Fruit fly (Drosophila melanogaster) whole organism, embryonic: ENCODE measurements around the gene CG42727.

Source experiments
- Awh ChIP-seq: fragments of 200-800 bp; sonication (Bioruptor generic); IDR thresholded peaks from 2 replicates; pipeline ENCODE4, ENCODE4 v1.3.6; 2022; ENCODE audit warnings: missing biosample characterization, missing genetic modification characterization
- BtbVII ChIP-seq: fragments of 200-800 bp; sonication (Bioruptor generic); optimal IDR thresholded peaks from 3 replicates; lab custom pipeline; 2017; ENCODE audit warnings: missing biosample characterization, mild to moderate bottlenecking, missing genetic modification characterization
- CG10366 ChIP-seq: fragments of 200-800 bp; sonication (Bioruptor generic); IDR thresholded peaks from 2 replicates; pipeline ENCODE4 v1.3.6; 2022; ENCODE audit warnings: missing biosample characterization, missing genetic modification characterization
- CG11085 ChIP-seq: fragments of 200-800 bp; sonication (Bioruptor generic); IDR thresholded peaks from 2 replicates; pipeline ENCODE4 v1.3.6; 2022; ENCODE audit warnings: missing biosample characterization, missing genetic modification characterization
- CG11456 ChIP-seq: fragments of 200-800 bp; sonication (Bioruptor generic); IDR thresholded peaks from 3 replicates; pipeline ENCODE4 v1.3.6; 2022; ENCODE audit warnings: missing biosample characterization, missing genetic modification characterization
- CG12155 ChIP-seq: fragments of 200-800 bp; sonication (Bioruptor generic); optimal IDR thresholded peaks from 3 replicates; lab custom pipeline; 2016; ENCODE audit warnings: missing biosample characterization, missing genetic modification characterization
- CG13296 ChIP-seq: fragments of 200-800 bp; sonication (Bioruptor generic); optimal IDR thresholded peaks from 3 replicates; lab custom pipeline; 2018; ENCODE audit warnings: missing biosample characterization, mild to moderate bottlenecking, missing genetic modification characterization
- CG14014 ChIP-seq: fragments of 200-800 bp; sonication (Bioruptor generic); IDR thresholded peaks from 2 replicates; pipeline ENCODE4 v1.3.6; 2022; ENCODE audit warnings: missing biosample characterization, missing genetic modification characterization
- CG1602 ChIP-seq: fragments of 200-800 bp; sonication (Bioruptor generic); optimal IDR thresholded peaks from 3 replicates; lab custom pipeline; 2016; ENCODE audit warnings: missing biosample characterization, missing genetic modification characterization
- CG17186 ChIP-seq: fragments of 200-800 bp; sonication (Bioruptor generic); optimal IDR thresholded peaks from 3 replicates; lab custom pipeline; 2017; ENCODE audit warnings: missing biosample characterization, missing genetic modification reagents, missing genetic modification characterization
- CG18011 ChIP-seq: fragments of 200-800 bp; sonication (Bioruptor generic); optimal IDR thresholded peaks from 2 replicates; lab custom pipeline; 2017; ENCODE audit warnings: missing biosample characterization, missing genetic modification characterization, mild to moderate bottlenecking, moderate library complexity, missing genotype
- CG2199 ChIP-seq: fragments of 200-800 bp; sonication (Bioruptor generic); IDR thresholded peaks from 3 replicates; pipeline ENCODE4 v1.3.6; 2022; ENCODE audit warnings: missing biosample characterization, missing genetic modification characterization
- CG2202 ChIP-seq: fragments of 200-800 bp; sonication (Bioruptor generic); optimal IDR thresholded peaks from 2 replicates; lab custom pipeline; 2018; ENCODE audit warnings: missing biosample characterization, mild to moderate bottlenecking, missing genetic modification characterization
- CG2712 ChIP-seq: fragments of 200-800 bp; optimal IDR thresholded peaks from 3 replicates; lab custom pipeline; 2019; ENCODE audit warnings: missing biosample characterization, mild to moderate bottlenecking, missing genetic modification characterization, moderate library complexity
- CG30403 ChIP-seq: fragments of 200-800 bp; sonication (Bioruptor generic); optimal IDR thresholded peaks from 3 replicates; lab custom pipeline; 2016; ENCODE audit warnings: missing biosample characterization, missing genetic modification characterization
- CG32767 ChIP-seq: fragments of 200-800 bp; sonication (Bioruptor generic); IDR thresholded peaks from 2 replicates; pipeline ENCODE4 v1.3.6; 2022; ENCODE audit warnings: missing biosample characterization, missing genetic modification characterization
- CG42726 ChIP-seq: fragments of 200-800 bp; sonication (Bioruptor generic); IDR thresholded peaks from 2 replicates; pipeline ENCODE4 v1.3.6; 2022; ENCODE audit warnings: missing biosample characterization, missing genetic modification characterization; ENCODE audit not compliant: partially characterized antibody
- CG4282 ChIP-seq: fragments of 200-800 bp; sonication (Bioruptor generic); optimal IDR thresholded peaks from 2 replicates; lab custom pipeline; 2016; ENCODE audit warnings: missing biosample characterization, missing genetic modification characterization
- CG4617 ChIP-seq: fragments of 200-800 bp; sonication (Bioruptor generic); optimal IDR thresholded peaks from 3 replicates; lab custom pipeline; 2016; ENCODE audit warnings: missing biosample characterization, missing genetic modification characterization, borderline replicate concordance
- CG5953 ChIP-seq: fragments of 200-800 bp; sonication (Bioruptor generic); IDR thresholded peaks from 2 replicates; pipeline ENCODE4 v1.3.6; 2022; ENCODE audit warnings: missing biosample characterization, missing genetic modification characterization
- CG6254 ChIP-seq: fragments of 200-800 bp; sonication (Bioruptor generic); optimal IDR thresholded peaks from 3 replicates; lab custom pipeline; 2017; ENCODE audit warnings: mild to moderate bottlenecking, missing biosample characterization, missing genetic modification reagents, missing genetic modification characterization
- CG7372 ChIP-seq: fragments of 200-800 bp; sonication (Bioruptor generic); IDR thresholded peaks from 2 replicates; pipeline ENCODE4 v1.3.6; 2022; ENCODE audit warnings: missing biosample characterization, missing genetic modification characterization
- CG8388 ChIP-seq: fragments of 200-800 bp; sonication (Bioruptor generic); optimal IDR thresholded peaks from 2 replicates; lab custom pipeline; 2019; ENCODE audit warnings: missing biosample characterization, mild to moderate bottlenecking, missing genetic modification characterization, moderate library complexity
- CoRest ChIP-seq: fragments of 200-800 bp; sonication (Bioruptor generic); optimal IDR thresholded peaks from 3 replicates; lab custom pipeline; 2018; ENCODE audit warnings: missing biosample characterization, mild to moderate bottlenecking, missing genetic modification characterization, moderate library complexity
- Dad ChIP-seq: fragments of 200-800 bp; sonication (Bioruptor generic); optimal IDR thresholded peaks from 3 replicates; lab custom pipeline; 2016; ENCODE audit warnings: missing biosample characterization, missing genetic modification characterization
- ERR ChIP-seq: fragments of 200-800 bp; sonication (Bioruptor generic); optimal IDR thresholded peaks from 2 replicates; lab custom pipeline; 2016; ENCODE audit warnings: missing biosample characterization, missing genetic modification characterization
- Hr51 ChIP-seq, 2 experiments: fragments of 200-800 bp; sonication (Bioruptor generic); optimal IDR thresholded peaks; 2 replicates in 1 of 2; 3 replicates in 1 of 2; lab custom pipeline; 2016 to 2018; ENCODE audit warnings: missing biosample characterization in 2 of 2, missing genetic modification characterization in 2 of 2, mild to moderate bottlenecking in 1 of 2, moderate library complexity in 1 of 2
- Hsf ChIP-seq: fragments of 200-800 bp; sonication (Bioruptor generic); optimal IDR thresholded peaks from 3 replicates; lab custom pipeline; 2016; ENCODE audit warnings: missing biosample characterization, missing genetic modification characterization
- MBD-R2 ChIP-seq: fragments of 200-800 bp; sonication (Bioruptor generic); IDR thresholded peaks from 2 replicates; pipeline ENCODE4 v1.3.6; 2022; ENCODE audit warnings: missing biosample characterization, missing genetic modification characterization
- Med ChIP-seq: fragments of 200-800 bp; sonication (Bioruptor generic); peaks from one replicate; lab custom pipeline; 2016; ENCODE audit warnings: missing biosample characterization, missing genetic modification characterization, mild to moderate bottlenecking, inconsistent platforms, moderate library complexity
- Mes4 ChIP-seq: fragments of 200-800 bp; sonication (Bioruptor generic); optimal IDR thresholded peaks from 2 replicates; lab custom pipeline; 2016; ENCODE audit warnings: missing biosample characterization, missing genetic modification characterization
- Optix ChIP-seq: fragments of 200-800 bp; sonication (Bioruptor generic); IDR thresholded peaks from 3 replicates; pipeline ENCODE4 v1.3.6; 2022; ENCODE audit warnings: missing biosample characterization, missing genetic modification characterization
- Sry-β ChIP-seq: fragments of 200-800 bp; sonication (Bioruptor generic); optimal IDR thresholded peaks from 2 replicates; lab custom pipeline; 2018; ENCODE audit warnings: missing biosample characterization, mild to moderate bottlenecking, missing genetic modification characterization, moderate library complexity
- Sry-δ ChIP-seq: fragments of 200-800 bp; sonication (Bioruptor generic); optimal IDR thresholded peaks from 2 replicates; lab custom pipeline; 2016; ENCODE audit warnings: missing biosample characterization, missing genetic modification characterization
- TFAM ChIP-seq: fragments of 200-800 bp; sonication (Bioruptor generic); optimal IDR thresholded peaks from 2 replicates; lab custom pipeline; 2017; ENCODE audit warnings: missing biosample characterization, missing genetic modification characterization, inconsistent platforms
- ac ChIP-seq: fragments of 200-800 bp; sonication (Bioruptor generic); optimal IDR thresholded peaks from 3 replicates; lab custom pipeline; 2017; ENCODE audit warnings: missing biosample characterization, mild to moderate bottlenecking, missing genetic modification characterization
- bigmax ChIP-seq: fragments of 200-800 bp; sonication (Bioruptor generic); optimal IDR thresholded peaks from 2 replicates; lab custom pipeline; 2018; ENCODE audit warnings: missing biosample characterization, mild to moderate bottlenecking, missing genetic modification characterization
- dpn ChIP-seq, 2 experiments: fragments of 200-800 bp; sonication (Bioruptor generic); optimal IDR thresholded peaks; 3 replicates each; lab custom pipeline; 2016; ENCODE audit warnings: missing biosample characterization in 2 of 2, missing genetic modification characterization in 2 of 2
- emc ChIP-seq: fragments of 200-800 bp; sonication (Bioruptor generic); optimal IDR thresholded peaks from 2 replicates; lab custom pipeline; 2016; ENCODE audit warnings: missing biosample characterization, missing genetic modification characterization
- en ChIP-seq: fragments of 200-800 bp; sonication (Bioruptor generic); optimal IDR thresholded peaks from 2 replicates; lab custom pipeline; 2016; ENCODE audit warnings: missing biosample characterization, missing genetic modification characterization
- eve ChIP-seq, 2 experiments: fragments of >200 bp; optimal IDR thresholded peaks; 2 replicates each; lab custom pipeline; 2017; ENCODE audit warnings: missing biosample characterization in 2 of 2, missing genetic modification characterization in 2 of 2
- gce ChIP-seq: fragments of 200-800 bp; sonication (Bioruptor generic); IDR thresholded peaks from 3 replicates; pipeline ENCODE4 v1.3.6; 2022; ENCODE audit warnings: missing biosample characterization, missing genetic modification characterization
- gcm ChIP-seq: fragments of 200-800 bp; sonication (Bioruptor generic); optimal IDR thresholded peaks from 2 replicates; lab custom pipeline; 2019; ENCODE audit warnings: missing biosample characterization, mild to moderate bottlenecking, missing genetic modification characterization, moderate library complexity
- gcm2 ChIP-seq: fragments of 200-800 bp; sonication (Bioruptor generic); optimal IDR thresholded peaks from 2 replicates; lab custom pipeline; 2016; ENCODE audit warnings: missing biosample characterization, missing genetic modification characterization
- insv ChIP-seq, 2 experiments: fragments of 200-800 bp; sonication (Bioruptor generic); optimal IDR thresholded peaks; 3 replicates each; lab custom pipeline; 2016 to 2018; ENCODE audit warnings: missing biosample characterization in 2 of 2, missing genetic modification characterization in 2 of 2
- knrl ChIP-seq: fragments of 200-800 bp; sonication (Bioruptor generic); IDR thresholded peaks from 3 replicates; pipeline ENCODE4 v1.3.6; 2022; ENCODE audit warnings: missing biosample characterization, missing genetic modification characterization; ENCODE audit not compliant: partially characterized antibody
- nmo ChIP-seq: fragments of 200-800 bp; sonication (Bioruptor generic); optimal IDR thresholded peaks from 2 replicates; lab custom pipeline; 2018; ENCODE audit warnings: missing biosample characterization, mild to moderate bottlenecking, missing genetic modification characterization, moderate library complexity
- sens ChIP-seq: fragments of 200-800 bp; sonication (Bioruptor generic); peaks from one replicate; lab custom pipeline; 2016; ENCODE audit warnings: missing biosample characterization, missing genetic modification characterization
- ssp ChIP-seq: fragments of 200-800 bp; sonication (Bioruptor generic); IDR thresholded peaks from 2 replicates; pipeline ENCODE4 v1.3.6; 2022; ENCODE audit warnings: missing biosample characterization, missing genetic modification characterization
- tin ChIP-seq: fragments of 200-800 bp; sonication (Bioruptor generic); optimal IDR thresholded peaks from 3 replicates; lab custom pipeline; 2016; ENCODE audit warnings: missing biosample characterization, missing genetic modification characterization
- tna ChIP-seq: fragments of 200-800 bp; sonication (Bioruptor generic); IDR thresholded peaks from 2 replicates; pipeline ENCODE4 v1.3.6; 2022; ENCODE audit warnings: missing biosample characterization, missing genetic modification characterization; ENCODE audit not compliant: partially characterized antibody

Gene CG42727

DNA sequence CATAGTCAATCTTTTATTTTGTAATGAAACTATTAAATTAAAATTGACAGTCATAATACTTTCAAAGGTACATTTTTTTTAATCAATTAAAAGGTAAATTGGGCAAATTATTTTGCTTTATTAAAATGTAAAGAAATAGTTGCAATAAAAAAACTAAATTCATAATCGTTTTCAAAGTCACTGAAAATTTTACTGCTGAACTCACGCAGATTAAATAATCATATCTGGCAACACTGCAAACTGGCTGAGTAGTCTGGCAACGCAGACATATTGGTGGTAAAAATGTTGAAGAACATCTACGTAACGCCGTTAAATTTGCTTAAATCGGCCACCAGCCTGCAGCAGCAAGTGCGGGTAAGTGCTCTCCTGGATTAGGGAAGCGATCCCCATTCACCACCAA is 17.4 kb upstream of the CG42727 start, which contains the start of gene mRpL9 (continued):
- TF ChIP-seq CG1602 (GFP tag; lab: Kevin White, UChicago), result no peak
- TF ChIP-seq CG32767 (GFP tag; lab: Robert Waterston, UW), result no peak
- TF ChIP-seq ssp (GFP tag; lab: Robert Waterston, UW), result no peak
- no peak for TF ChIP-seq Hsf (GFP tag; lab: Kevin White, UChicago)
- no peak for TF ChIP-seq bigmax (GFP tag; lab: Kevin White, UChicago)
- peak; percentile 86 for TF ChIP-seq MBD-R2 (GFP tag; lab: Robert Waterston, UW)
- peak; percentile 76 for TF ChIP-seq CG4617 (GFP tag; lab: Kevin White, UChicago)
- TF ChIP-seq TFAM (GFP tag; lab: Kevin White, UChicago), result no peak
- peak; percentile 34 for TF ChIP-seq nmo (GFP tag; lab: Kevin White, UChicago)
- no peak for TF ChIP-seq CG10366 (GFP tag; lab: Robert Waterston, UW)
- TF ChIP-seq ac (GFP tag; lab: Kevin White, UChicago), result no peak
- no peak for TF ChIP-seq BtbVII
- no peak for TF ChIP-seq gcm (GFP tag; lab: Kevin White, UChicago)
- TF ChIP-seq CG7372 (GFP tag; lab: Robert Waterston, UW), result no peak
- peak; percentile 47 for TF ChIP-seq sens (GFP tag; lab: Kevin White, UChicago)
- TF ChIP-seq CG13296 (GFP tag; lab: Kevin White, UChicago), result no peak
- TF ChIP-seq Sry-δ (GFP tag; lab: Kevin White, UChicago), result peak; percentile 71
- no peak for TF ChIP-seq tna
- TF ChIP-seq CG2712, result peak; percentile 34
- TF ChIP-seq gcm2 (GFP tag; lab: Kevin White, UChicago), result no peak
- TF ChIP-seq Awh, result no peak
- TF ChIP-seq CG6254 (GFP tag; lab: Kevin White, UChicago), result no peak
- TF ChIP-seq CG17186 (GFP tag; lab: Kevin White, UChicago), result peak; percentile 51
- no peak for TF ChIP-seq CG11085 (GFP tag; lab: Robert Waterston, UW)
- peak; percentile 11 for TF ChIP-seq CG18011 (GFP tag; lab: Kevin White, UChicago)
- TF ChIP-seq Dad, result no peak
- no peak; the same call in 2 of the 3 replicates for TF ChIP-seq CG11456
- no peak for TF ChIP-seq ERR
- peak; percentile 43 for TF ChIP-seq CG30403 (GFP tag; lab: Kevin White, UChicago)
- TF ChIP-seq CG14014, result no peak
- no peak for TF ChIP-seq Sry-β (GFP tag; lab: Kevin White, UChicago)
- no peak for TF ChIP-seq CG5953 (GFP tag; lab: Robert Waterston, UW)
- TF ChIP-seq eve (GFP tag; optimal IDR thresholded peaks at IDR 0.05; lab: Kevin White, UChicago), result no peak
- TF ChIP-seq dpn (GFP tag; optimal IDR thresholded peaks at IDR 0.05; lab: Kevin White, UChicago), result peak in 1 of 2 experiments; percentile 34
- TF ChIP-seq tin (GFP tag; lab: Kevin White, UChicago), result peak; percentile 20
- no peak for TF ChIP-seq Hr51 (GFP tag; optimal IDR thresholded peaks at IDR 0.05; lab: Kevin White, UChicago)
- no peak for TF ChIP-seq gce (GFP tag; lab: Robert Waterston, UW)
- TF ChIP-seq Optix, result no peak
- TF ChIP-seq en (GFP tag; lab: Kevin White, UChicago), result no peak
- no peak for TF ChIP-seq emc
- TF ChIP-seq CG2199 (GFP tag; lab: Robert Waterston, UW), result no peak
- TF ChIP-seq CG2202 (tag; lab: Kevin White, UChicago), result no peak
- no peak for TF ChIP-seq Mes4
- peak in 1 of 2 experiments; percentile 4 for TF ChIP-seq insv (GFP tag; optimal IDR thresholded peaks at IDR 0.05; lab: Kevin White, UChicago)
- peak; percentile 44; the same call in 1 of the 3 replicates for TF ChIP-seq knrl (GFP tag; lab: Robert Waterston, UW)
- TF ChIP-seq CoRest, result peak; percentile 39
- TF ChIP-seq CG8388 (GFP tag; lab: Kevin White, UChicago), result no peak
- TF ChIP-seq CG42726, result no peak
- TF ChIP-seq CG12155, result peak; percentile 65
- TF ChIP-seq Med (GFP tag; lab: Kevin White, UChicago), result peak; percentile 78
- TF ChIP-seq CG4282 (GFP tag; lab: Kevin White, UChicago), result no peak
